Worm (Caenorhabditis elegans): ENCODE data around the gene memi-2.

DNA sequence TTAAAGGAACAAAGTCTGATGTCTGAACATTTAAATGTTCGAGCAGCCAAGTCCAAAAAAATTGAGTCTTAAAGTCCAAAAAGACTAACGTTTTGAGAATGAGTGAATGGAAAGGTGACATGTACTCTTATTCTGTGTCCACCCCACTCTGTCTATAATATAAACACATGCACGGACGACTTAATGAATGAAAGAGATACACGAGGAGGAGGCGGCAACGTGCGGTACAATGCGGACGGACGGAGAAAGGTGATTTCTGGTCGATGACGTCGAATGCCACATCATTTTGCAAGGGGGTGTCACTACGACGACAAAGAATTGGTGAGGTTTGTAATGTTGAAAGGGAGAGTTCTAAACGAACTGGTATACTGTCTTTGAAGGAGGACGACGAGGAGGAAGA lies 5.6 kb downstream of the memi-2 start:
- TF ChIP-seq T07F8.4 (tag; optimal IDR thresholded peaks at IDR 0.05), result no peak
- no peak for TF ChIP-seq unc-62 (GFP tag; optimal IDR thresholded peaks at IDR 0.05)
- TF ChIP-seq nhr-90 (tag; optimal IDR thresholded peaks at IDR 0.05), result no peak
- no peak for TF ChIP-seq unc-130 (GFP tag; optimal IDR thresholded peaks at IDR 0.05)
- no peak for TF ChIP-seq tlf-1 (GFP tag; optimal IDR thresholded peaks at IDR 0.05)
- TF ChIP-seq bed-1 (GFP tag; IDR thresholded peaks at IDR 0.05), result no peak

Measured in whole organism, young adult.